Fruit fly (Drosophila melanogaster): ENCODE measurements around the gene CG42758.

Gene CG42758

DNA sequence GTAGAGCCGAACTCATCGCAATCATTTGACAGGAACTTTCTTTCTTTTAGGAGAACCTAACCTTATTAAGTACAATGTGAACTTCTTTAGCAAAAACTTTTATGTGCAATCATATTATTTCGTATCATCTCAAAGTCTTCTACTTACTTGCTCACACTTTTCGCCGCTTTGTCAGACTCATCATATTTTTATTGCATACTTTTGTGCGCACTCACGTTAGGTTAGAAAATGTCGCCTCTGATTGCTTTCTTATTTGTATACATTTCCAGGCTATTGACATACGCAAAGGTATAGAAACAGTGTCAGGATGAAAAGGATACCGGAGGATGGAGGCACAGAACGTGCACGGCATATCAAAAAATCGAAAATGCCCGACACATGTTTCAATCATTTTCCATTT, 35.9 kb downstream of the CG42758 start:
- TF ChIP-seq EcR (GFP tag; optimal IDR thresholded peaks at IDR 0.05) (no peak), D1 (tag; optimal IDR thresholded peaks at IDR 0.05) (peak; percentile 27)

DNA sequence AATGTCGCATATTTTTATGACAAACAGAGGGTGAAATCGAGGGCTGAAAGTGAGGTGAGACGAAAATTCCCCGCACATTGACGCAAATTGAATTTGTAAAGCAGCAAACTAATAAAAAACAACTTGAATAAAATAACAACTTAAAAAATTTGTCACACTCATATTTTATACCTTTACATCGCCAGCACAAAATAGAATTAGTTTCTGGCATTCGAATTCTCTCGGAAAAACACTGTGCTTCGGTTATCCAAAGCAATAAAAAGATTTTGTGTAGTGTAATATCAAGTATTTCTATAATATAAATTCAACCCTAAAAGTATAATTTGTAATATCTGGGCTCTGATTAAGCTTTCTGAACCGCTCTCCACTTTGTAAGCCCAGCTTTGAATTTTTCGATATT, 38.1 kb downstream of the CG42758 start:
- TF ChIP-seq gl (tag; optimal IDR thresholded peaks at IDR 0.05) (no peak), CG13204 (GFP tag; optimal IDR thresholded peaks at IDR 0.05) (no peak), EcR (GFP tag; optimal IDR thresholded peaks at IDR 0.05) (no peak), CG15710 (tag; optimal IDR thresholded peaks at IDR 0.05) (no peak), CG32121 (GFP tag; IDR thresholded peaks at IDR 0.05) (no peak), fd96Ca (GFP tag; IDR thresholded peaks at IDR 0.05) (no peak), CG17806 (tag; optimal IDR thresholded peaks at IDR 0.05) (no peak), D1 (tag; optimal IDR thresholded peaks at IDR 0.05) (no peak), rn (GFP tag; IDR thresholded peaks at IDR 0.05) (no peak), CG34367 (tag; optimal IDR thresholded peaks at IDR 0.05) (no peak), CG8301 (tag; optimal IDR thresholded peaks at IDR 0.05) (no peak)

- TF ChIP-seq D1 (tag; optimal IDR thresholded peaks at IDR 0.05), result peak; percentile 47
- no peak for TF ChIP-seq CG34367 (tag; optimal IDR thresholded peaks at IDR 0.05)
Observed at dm6 chr3L:14607620-14608019, 40.4 kb downstream of the CG42758 start.

dm6 chr3L:14609138-14609729, 42.0 kb downstream of the CG42758 start:
- peak; percentile 68 for TF ChIP-seq EcR (GFP tag; optimal IDR thresholded peaks at IDR 0.05)
- TF ChIP-seq Snoo (tag; optimal IDR thresholded peaks at IDR 0.05), result no peak

DNA sequence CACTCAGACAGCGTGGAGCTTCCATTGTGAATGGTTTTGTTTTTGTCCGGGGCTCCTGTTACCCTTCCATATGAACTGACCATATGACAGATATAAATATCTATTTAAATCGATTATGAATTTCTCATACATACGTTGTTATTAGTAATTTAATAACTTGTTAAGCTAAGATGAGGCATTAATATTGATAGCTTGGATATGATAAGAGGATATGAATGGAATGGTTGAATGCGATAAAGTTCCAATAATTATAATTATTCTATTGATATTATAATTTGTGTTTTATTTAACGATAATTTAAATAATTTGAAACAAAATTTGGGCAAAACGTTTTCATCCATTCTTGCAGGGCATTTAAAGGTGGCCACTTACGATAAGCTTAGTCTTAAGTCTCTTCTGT, 43.2 kb downstream of the CG42758 start:
- TF ChIP-seq CG15710 (tag; optimal IDR thresholded peaks at IDR 0.05), result peak; percentile 76
- TF ChIP-seq CG34367 (tag; optimal IDR thresholded peaks at IDR 0.05), result peak; percentile 73
- TF ChIP-seq CG8301 (tag; optimal IDR thresholded peaks at IDR 0.05), result peak; percentile 24
- TF ChIP-seq gl (tag; optimal IDR thresholded peaks at IDR 0.05), result no peak
- peak; percentile 18 for TF ChIP-seq Pif1A (GFP tag; optimal IDR thresholded peaks at IDR 0.05)
- no peak for TF ChIP-seq EcR (GFP tag; optimal IDR thresholded peaks at IDR 0.05)
- TF ChIP-seq D1 (tag; optimal IDR thresholded peaks at IDR 0.05), result peak; percentile 22
- no peak for TF ChIP-seq rn (GFP tag; IDR thresholded peaks at IDR 0.05)
- TF ChIP-seq CG10348 (GFP tag; IDR thresholded peaks at IDR 0.05), result no peak
- peak; percentile 88 for TF ChIP-seq CG8159 (tag; optimal IDR thresholded peaks at IDR 0.05)
- TF ChIP-seq CG12605 (GFP tag; IDR thresholded peaks at IDR 0.05), result no peak
- TF ChIP-seq CG14655 (GFP tag; optimal IDR thresholded peaks at IDR 0.05), result peak; percentile 59
- no peak for TF ChIP-seq fd96Ca (GFP tag; IDR thresholded peaks at IDR 0.05)
- no peak for TF ChIP-seq CG13204 (GFP tag; optimal IDR thresholded peaks at IDR 0.05)
- no peak for TF ChIP-seq Ets98B (GFP tag; IDR thresholded peaks at IDR 0.05)
- TF ChIP-seq Pif1B (GFP tag; optimal IDR thresholded peaks at IDR 0.05), result peak; percentile 22
- no peak for TF ChIP-seq CG32121 (GFP tag; IDR thresholded peaks at IDR 0.05)
- 0 out of 3 replicates have a peak, but pooled peaks have one; percentile 4 for TF ChIP-seq CG4496 (GFP tag; IDR thresholded peaks at IDR 0.05)
- TF ChIP-seq Snoo (tag; optimal IDR thresholded peaks at IDR 0.05), result peak; percentile 35
- TF ChIP-seq CG17806 (tag; optimal IDR thresholded peaks at IDR 0.05), result peak; percentile 79
- TF ChIP-seq CG9948 (tag; optimal IDR thresholded peaks at IDR 0.05), result peak; percentile 77

- peak; percentile 13 for TF ChIP-seq Pif1B (GFP tag; optimal IDR thresholded peaks at IDR 0.05)
- no peak for TF ChIP-seq CG8301 (tag; optimal IDR thresholded peaks at IDR 0.05)
- TF ChIP-seq CG9948 (tag; optimal IDR thresholded peaks at IDR 0.05), result peak; percentile 64
- peak; percentile 57 for TF ChIP-seq D1 (tag; optimal IDR thresholded peaks at IDR 0.05)
- TF ChIP-seq CG15710 (tag; optimal IDR thresholded peaks at IDR 0.05), result peak; percentile 48
- no peak for TF ChIP-seq EcR (GFP tag; optimal IDR thresholded peaks at IDR 0.05)
- no peak for TF ChIP-seq gl (tag; optimal IDR thresholded peaks at IDR 0.05)
- no peak for TF ChIP-seq fd96Ca (GFP tag; IDR thresholded peaks at IDR 0.05)
- TF ChIP-seq CG13204 (GFP tag; optimal IDR thresholded peaks at IDR 0.05), result no peak
- TF ChIP-seq CG10348 (GFP tag; IDR thresholded peaks at IDR 0.05), result no peak
- no peak for TF ChIP-seq CG12605 (GFP tag; IDR thresholded peaks at IDR 0.05)
- no peak for TF ChIP-seq Pif1A (GFP tag; optimal IDR thresholded peaks at IDR 0.05)
- no peak for TF ChIP-seq CG32121 (GFP tag; IDR thresholded peaks at IDR 0.05)
- TF ChIP-seq Ets98B (GFP tag; IDR thresholded peaks at IDR 0.05), result no peak
- TF ChIP-seq Snoo (tag; optimal IDR thresholded peaks at IDR 0.05), result no peak
- peak; percentile 51 for TF ChIP-seq CG14655 (GFP tag; optimal IDR thresholded peaks at IDR 0.05)
- peak; percentile 37 for TF ChIP-seq CG17806 (tag; optimal IDR thresholded peaks at IDR 0.05)
- TF ChIP-seq CG34367 (tag; optimal IDR thresholded peaks at IDR 0.05), result peak; percentile 5
- peak; percentile 79 for TF ChIP-seq CG8159 (tag; optimal IDR thresholded peaks at IDR 0.05)
- TF ChIP-seq rn (GFP tag; IDR thresholded peaks at IDR 0.05), result no peak
- TF ChIP-seq CG4496 (GFP tag; IDR thresholded peaks at IDR 0.05), result no peak
Observed at dm6 chr3L:14611406-14612335, 44.4 kb downstream of the CG42758 start.

All from whole organism, pupa.